Fruit fly (Drosophila melanogaster) whole organism, embryonic: ENCODE data around the gene CG10725.
A peak's percentile ranks its signal among the peaks of the same experiment; 100 is the strongest.

ENCODE experiments used
- Ada2b ChIP-seq: fragments of 200-800 bp; sonication (Bioruptor generic); IDR thresholded peaks from 2 replicates; pipeline ENCODE4 v1.3.6; 2022; ENCODE audit warnings: missing biosample characterization, missing genetic modification characterization
- Antp ChIP-seq: fragments of 200-800 bp; sonication (Bioruptor generic); optimal IDR thresholded peaks from 3 replicates; lab custom pipeline; 2016; ENCODE audit warnings: missing biosample characterization, missing genetic modification characterization
- Bdp1 ChIP-seq: fragments of 200-800 bp; sonication (Bioruptor generic); optimal IDR thresholded peaks from 3 replicates; lab custom pipeline; 2016; ENCODE audit warnings: missing biosample characterization, missing genetic modification characterization
- CG10147 ChIP-seq: fragments of 200-800 bp; sonication (Bioruptor generic); optimal IDR thresholded peaks from 2 replicates; lab custom pipeline; 2019; ENCODE audit warnings: missing biosample characterization, mild to moderate bottlenecking, missing genetic modification characterization, moderate library complexity
- CG10979 ChIP-seq: fragments of 200-800 bp; sonication (Bioruptor generic); optimal IDR thresholded peaks from 2 replicates; lab custom pipeline; 2018; ENCODE audit warnings: missing biosample characterization, mild to moderate bottlenecking, missing genetic modification characterization, moderate library complexity
- CG11695 ChIP-seq: fragments of 200-800 bp; sonication (Bioruptor generic); IDR thresholded peaks from 3 replicates; pipeline ENCODE4 v1.3.6; 2022; ENCODE audit warnings: missing biosample characterization, missing genetic modification characterization
- CG14860 ChIP-seq: fragments of 200-800 bp; sonication (Bioruptor generic); IDR thresholded peaks from 3 replicates; pipeline ENCODE4 v1.3.6; 2022; ENCODE audit warnings: missing biosample characterization, missing genetic modification characterization; ENCODE audit not compliant: partially characterized antibody
- CG14965 ChIP-seq: fragments of 200-800 bp; sonication (Bioruptor generic); optimal IDR thresholded peaks from 2 replicates; lab custom pipeline; 2016; ENCODE audit warnings: missing biosample characterization, missing genetic modification characterization, borderline replicate concordance
- CG15011 ChIP-seq: fragments of 200-800 bp; sonication (Bioruptor generic); optimal IDR thresholded peaks from 3 replicates; lab custom pipeline; 2018; ENCODE audit warnings: missing biosample characterization, mild to moderate bottlenecking, missing genetic modification characterization
- CG16779 ChIP-seq: fragments of 200-800 bp; sonication (Bioruptor generic); IDR thresholded peaks from 2 replicates; pipeline ENCODE4 v1.3.6; 2022; ENCODE audit warnings: missing biosample characterization, missing genetic modification characterization
- CG16815 ChIP-seq: fragments of 200-800 bp; sonication (Bioruptor generic); optimal IDR thresholded peaks from 3 replicates; lab custom pipeline; 2017; ENCODE audit warnings: missing biosample characterization, mild to moderate bottlenecking, missing genetic modification characterization
- CG2199 ChIP-seq: fragments of 200-800 bp; sonication (Bioruptor generic); IDR thresholded peaks from 3 replicates; pipeline ENCODE4 v1.3.6; 2022; ENCODE audit warnings: missing biosample characterization, missing genetic modification characterization
- CG2889 ChIP-seq: fragments of 200-800 bp; sonication (Bioruptor generic); IDR thresholded peaks from 3 replicates; pipeline ENCODE4 v1.3.6; 2022; ENCODE audit warnings: missing biosample characterization, missing genetic modification characterization
- CG30403 ChIP-seq: fragments of 200-800 bp; sonication (Bioruptor generic); optimal IDR thresholded peaks from 3 replicates; lab custom pipeline; 2016; ENCODE audit warnings: missing biosample characterization, missing genetic modification characterization
- CG31365 ChIP-seq: fragments of 200-800 bp; sonication (Bioruptor generic); optimal IDR thresholded peaks from 2 replicates; lab custom pipeline; 2018; ENCODE audit warnings: missing biosample characterization, mild to moderate bottlenecking, missing genetic modification characterization
- CG33557 ChIP-seq: fragments of 200-800 bp; sonication (Bioruptor generic); optimal IDR thresholded peaks from 2 replicates; lab custom pipeline; 2019; ENCODE audit warnings: missing biosample characterization, mild to moderate bottlenecking, missing genetic modification characterization, moderate library complexity
- CG4282 ChIP-seq: fragments of 200-800 bp; sonication (Bioruptor generic); optimal IDR thresholded peaks from 2 replicates; lab custom pipeline; 2016; ENCODE audit warnings: missing biosample characterization, missing genetic modification characterization
- CG5180 ChIP-seq: fragments of 200-800 bp; sonication (Bioruptor generic); optimal IDR thresholded peaks from 3 replicates; lab custom pipeline; 2017; ENCODE audit warnings: missing biosample characterization, missing genetic modification characterization, mild to moderate bottlenecking, moderate library complexity, missing genetic modification reagents
- CG6272 ChIP-seq: fragments of 200-800 bp; sonication (Bioruptor generic); IDR thresholded peaks from 2 replicates; pipeline ENCODE4 v1.3.6; 2022; ENCODE audit warnings: missing biosample characterization, missing genetic modification characterization
- CG7271 ChIP-seq: fragments of 200-800 bp; sonication (Bioruptor generic); optimal IDR thresholded peaks from 2 replicates; lab custom pipeline; 2018; ENCODE audit warnings: missing biosample characterization, mild to moderate bottlenecking, missing genetic modification characterization, moderate library complexity
- CG8089 ChIP-seq: fragments of 200-800 bp; sonication (Bioruptor generic); optimal IDR thresholded peaks from 3 replicates; lab custom pipeline; 2016; ENCODE audit warnings: missing biosample characterization, missing genetic modification characterization
- CG8290 ChIP-seq, 3 experiments: fragments of 200-800 bp; sonication (Bioruptor generic); optimal IDR thresholded peaks; 2 replicates each; lab custom pipeline; 2016 to 2019; ENCODE audit warnings: missing biosample characterization in 3 of 3, missing genetic modification characterization in 3 of 3, mild to moderate bottlenecking in 2 of 3, moderate library complexity in 1 of 3
- CG9215 ChIP-seq: fragments of 200-800 bp; sonication (Bioruptor generic); IDR thresholded peaks from 2 replicates; pipeline ENCODE4 v1.3.6; 2022; ENCODE audit warnings: missing biosample characterization, missing genetic modification characterization
- CkIIα-i1 ChIP-seq: fragments of 200-800 bp; sonication (Bioruptor generic); IDR thresholded peaks from 2 replicates; pipeline ENCODE4 v1.3.6; 2022; ENCODE audit warnings: missing biosample characterization, missing genetic modification characterization
- Lim3 ChIP-seq: fragments of 200-800 bp; sonication (Bioruptor generic); IDR thresholded peaks from 2 replicates; pipeline ENCODE4 v1.3.6; 2022; ENCODE audit warnings: missing biosample characterization, missing genetic modification characterization
- Mes4 ChIP-seq: fragments of 200-800 bp; sonication (Bioruptor generic); optimal IDR thresholded peaks from 2 replicates; lab custom pipeline; 2016; ENCODE audit warnings: missing biosample characterization, missing genetic modification characterization
- NC2α ChIP-seq: fragments of 200-800 bp; sonication (Bioruptor generic); optimal IDR thresholded peaks from 2 replicates; lab custom pipeline; 2016; ENCODE audit warnings: missing biosample characterization, missing genetic modification characterization
- Oli ChIP-seq: fragments of 200-800 bp; sonication (Bioruptor generic); optimal IDR thresholded peaks from 2 replicates; lab custom pipeline; 2018; ENCODE audit warnings: missing biosample characterization, mild to moderate bottlenecking, missing genetic modification characterization, moderate library complexity
- Opbp ChIP-seq: fragments of 200-800 bp; sonication (Bioruptor generic); IDR thresholded peaks from 3 replicates; pipeline ENCODE4 v1.3.6; 2022; ENCODE audit warnings: missing biosample characterization, missing genetic modification characterization; ENCODE audit not compliant: partially characterized antibody
- Side ChIP-seq: fragments of 200-800 bp; sonication (Bioruptor generic); optimal IDR thresholded peaks from 2 replicates; lab custom pipeline; 2016; ENCODE audit warnings: missing biosample characterization, missing genetic modification characterization
- Trl ChIP-seq, 3 experiments: fragments of >200 bp in 2 of 3; fragments of 200-800 bp in 1 of 3; sonication (Bioruptor generic) in 1 of 3; optimal IDR thresholded peaks; 2 replicates in 1 of 3; 3 replicates in 2 of 3; lab custom pipeline; 2016 to 2017; ENCODE audit warnings: missing biosample characterization in 1 of 3, missing genetic modification characterization in 1 of 3
- Vsx1 ChIP-seq: fragments of 200-800 bp; sonication (Bioruptor generic); optimal IDR thresholded peaks from 2 replicates; lab custom pipeline; 2017; ENCODE audit warnings: missing biosample characterization, mild to moderate bottlenecking, missing genetic modification characterization, missing genetic modification reagents
- ab ChIP-seq: fragments of 200-800 bp; sonication (Bioruptor generic); optimal IDR thresholded peaks from 2 replicates; lab custom pipeline; 2016; ENCODE audit warnings: missing biosample characterization, missing genetic modification characterization
- az2 ChIP-seq: fragments of 200-800 bp; sonication (Bioruptor generic); optimal IDR thresholded peaks from 3 replicates; lab custom pipeline; 2016; ENCODE audit warnings: missing biosample characterization, missing genetic modification characterization
- cad ChIP-seq: fragments of >200 bp; optimal IDR thresholded peaks from 2 replicates; lab custom pipeline; 2017; ENCODE audit warnings: missing biosample characterization, missing genetic modification characterization
- cato ChIP-seq: fragments of 200-800 bp; sonication (Bioruptor generic); optimal IDR thresholded peaks from 2 replicates; lab custom pipeline; 2016; ENCODE audit warnings: missing biosample characterization, missing genetic modification characterization, borderline replicate concordance
- danr ChIP-seq: fragments of 200-800 bp; sonication (Bioruptor generic); IDR thresholded peaks from 2 replicates; pipeline ENCODE4 v1.3.6; 2022; ENCODE audit warnings: missing biosample characterization, missing genetic modification characterization
- fd64A ChIP-seq: fragments of 200-800 bp; sonication (Bioruptor generic); optimal IDR thresholded peaks from 3 replicates; lab custom pipeline; 2018; ENCODE audit warnings: missing biosample characterization, mild to moderate bottlenecking, missing genetic modification characterization
- gcm ChIP-seq: fragments of 200-800 bp; sonication (Bioruptor generic); optimal IDR thresholded peaks from 2 replicates; lab custom pipeline; 2019; ENCODE audit warnings: missing biosample characterization, mild to moderate bottlenecking, missing genetic modification characterization, moderate library complexity
- h ChIP-seq: fragments of >200 bp; optimal IDR thresholded peaks from 2 replicates; lab custom pipeline; 2017
- ham ChIP-seq: fragments of 200-800 bp; sonication (Bioruptor generic); IDR thresholded peaks from 2 replicates; pipeline ENCODE4 v1.3.6; 2022; ENCODE audit warnings: missing biosample characterization, missing genetic modification characterization
- jing ChIP-seq: fragments of 200-800 bp; sonication (Bioruptor generic); optimal IDR thresholded peaks from 2 replicates; lab custom pipeline; 2018; ENCODE audit warnings: missing biosample characterization, mild to moderate bottlenecking, missing genetic modification characterization
- mam ChIP-seq: fragments of 200-800 bp; sonication (Bioruptor generic); optimal IDR thresholded peaks from 3 replicates; lab custom pipeline; 2016; ENCODE audit warnings: missing biosample characterization, missing genetic modification characterization
- mirr ChIP-seq: fragments of 200-800 bp; sonication (Bioruptor generic); optimal IDR thresholded peaks from 3 replicates; lab custom pipeline; 2018; ENCODE audit warnings: missing biosample characterization, mild to moderate bottlenecking, missing genetic modification characterization
- otp ChIP-seq: fragments of 200-800 bp; sonication (Bioruptor generic); IDR thresholded peaks from 3 replicates; pipeline ENCODE4, ENCODE4 v1.3.6; 2022; ENCODE audit warnings: missing biosample characterization, missing genetic modification characterization
- sens ChIP-seq: fragments of 200-800 bp; sonication (Bioruptor generic); peaks from one replicate; lab custom pipeline; 2016; ENCODE audit warnings: missing biosample characterization, missing genetic modification characterization
- wek ChIP-seq: fragments of 200-800 bp; sonication (Bioruptor generic); optimal IDR thresholded peaks from 3 replicates; lab custom pipeline; 2018; ENCODE audit warnings: missing biosample characterization, mild to moderate bottlenecking, missing genetic modification characterization, moderate library complexity
- zfh1 ChIP-seq: fragments of 200-800 bp; sonication (Bioruptor generic); IDR thresholded peaks from 3 replicates; pipeline ENCODE4 v1.3.6; 2022; ENCODE audit warnings: missing biosample characterization, missing genetic modification characterization

The CG10725 gene

dm6 chr3L:13476566-13477452 lies 39.1 kb downstream of the CG10725 start (continued):
- TF ChIP-seq CG5180: peak; percentile 85
- TF ChIP-seq CG16779 (GFP tag; lab: Robert Waterston, UW): 0 out of 2 replicates have a peak, but pooled peaks have one; percentile 17
- TF ChIP-seq CG11695 (GFP tag; lab: Robert Waterston, UW): peak; percentile 89
- TF ChIP-seq CG8089 (GFP tag; lab: Kevin White, UChicago): no peak
- TF ChIP-seq jing (GFP tag; lab: Kevin White, UChicago): peak; percentile 80
- peak; percentile 99 to 100 for TF ChIP-seq Trl (optimal IDR thresholded peaks at IDR 0.05; lab: Kevin White, UChicago)
- peak; percentile 37 for TF ChIP-seq Trl (GFP tag; optimal IDR thresholded peaks at IDR 0.05; lab: Kevin White, UChicago)
- TF ChIP-seq CG15011: peak; percentile 89
- TF ChIP-seq CG16815 (GFP tag; lab: Kevin White, UChicago): peak; percentile 87
- TF ChIP-seq CG2199 (GFP tag; lab: Robert Waterston, UW): peak; percentile 72; the same call in 1 of the 3 replicates
- TF ChIP-seq CG33557 (GFP tag; lab: Kevin White, UChicago): peak; percentile 47
- peak; percentile 96 for TF ChIP-seq sens
- TF ChIP-seq CG14965 (GFP tag; lab: Kevin White, UChicago): no peak
- TF ChIP-seq Vsx1: peak; percentile 85
- peak; percentile 95 for TF ChIP-seq CG30403 (GFP tag; lab: Kevin White, UChicago)
- TF ChIP-seq NC2α (GFP tag; lab: Kevin White, UChicago): no peak
- TF ChIP-seq cato (GFP tag; lab: Kevin White, UChicago): peak; percentile 78
- peak; percentile 40 for TF ChIP-seq CG31365 (tag; lab: Kevin White, UChicago)
- peak; percentile 87 for TF ChIP-seq CG9215 (GFP tag; lab: Robert Waterston, UW)
- TF ChIP-seq cad (GFP tag; lab: Kevin White, UChicago): no peak
- peak; percentile 93 for TF ChIP-seq CG10979 (tag; lab: Kevin White, UChicago)
- TF ChIP-seq CG4282 (GFP tag; lab: Kevin White, UChicago): peak; percentile 14
- peak; percentile 94 for TF ChIP-seq Oli (tag; lab: Kevin White, UChicago)
- peak; percentile 38 for TF ChIP-seq Mes4 (GFP tag; lab: Kevin White, UChicago)
- no peak for TF ChIP-seq CG14860 (GFP tag; lab: Robert Waterston, UW)
- peak; percentile 94 for TF ChIP-seq CG10147
- TF ChIP-seq Antp (GFP tag; lab: Kevin White, UChicago): no peak
- no peak for TF ChIP-seq h (lab: Kevin White, UChicago)
- no peak for TF ChIP-seq ab (GFP tag; lab: Kevin White, UChicago)
- no peak for TF ChIP-seq mirr (GFP tag; lab: Kevin White, UChicago)
- peak; percentile 64 for TF ChIP-seq CG6272 (GFP tag; lab: Robert Waterston, UW)
- TF ChIP-seq danr (GFP tag; lab: Robert Waterston, UW): peak; percentile 82
- 0 out of 2 replicates have a peak, but pooled peaks have one; percentile 6 for TF ChIP-seq ham (GFP tag; lab: Robert Waterston, UW)
- TF ChIP-seq az2 (GFP tag; lab: Kevin White, UChicago): peak; percentile 90
- TF ChIP-seq zfh1 (GFP tag; lab: Robert Waterston, UW): peak; percentile 77
- TF ChIP-seq CG2889 (GFP tag; lab: Robert Waterston, UW): peak; percentile 80
- peak; percentile 13 for TF ChIP-seq Bdp1 (GFP tag; lab: Kevin White, UChicago)
- TF ChIP-seq mam (GFP tag; lab: Kevin White, UChicago): peak; percentile 61
- TF ChIP-seq Ada2b (GFP tag; lab: Robert Waterston, UW): peak; percentile 84
- TF ChIP-seq CG7271: no peak
- no peak for TF ChIP-seq Lim3 (GFP tag; lab: Robert Waterston, UW)
- peak; percentile 84 for TF ChIP-seq gcm (GFP tag; lab: Kevin White, UChicago)
- TF ChIP-seq CG8290 (GFP tag; optimal IDR thresholded peaks at IDR 0.05; lab: Kevin White, UChicago): peak; percentile 55
- peak in 1 of 2 experiments; percentile 53 for TF ChIP-seq CG8290 (tag; optimal IDR thresholded peaks at IDR 0.05; lab: Kevin White, UChicago)
- TF ChIP-seq Opbp (GFP tag; lab: Robert Waterston, UW): no peak
- peak; percentile 66 for TF ChIP-seq Side (GFP tag; lab: Kevin White, UChicago)
- peak; percentile 2 for TF ChIP-seq wek (GFP tag; lab: Kevin White, UChicago)
- peak; percentile 77 for TF ChIP-seq fd64A (GFP tag; lab: Kevin White, UChicago)
- no peak for TF ChIP-seq CkIIα-i1 (GFP tag; lab: Robert Waterston, UW)
- peak; percentile 56; the same call in 2 of the 3 replicates for TF ChIP-seq otp (GFP tag; lab: Robert Waterston, UW)
